Fruit fly (Drosophila melanogaster) whole organism, embryonic: Measurements from ENCODE around the gene CG3625.
A peak's percentile ranks its signal among the peaks of the same experiment; 100 is the strongest.

ENCODE experiments used
- Awh ChIP-seq: fragments of 200-800 bp; sonication (Bioruptor generic); IDR thresholded peaks from 2 replicates; pipeline ENCODE4, ENCODE4 v1.3.6; 2022; ENCODE audit warnings: missing biosample characterization, missing genetic modification characterization
- Bgb ChIP-seq: fragments of 200-800 bp; sonication (Bioruptor generic); IDR thresholded peaks from 2 replicates; pipeline ENCODE4 v1.3.6; 2022; ENCODE audit warnings: missing biosample characterization, missing genetic modification characterization; ENCODE audit not compliant: partially characterized antibody
- CG10209 ChIP-seq: fragments of 200-800 bp; sonication (Bioruptor generic); optimal IDR thresholded peaks from 3 replicates; lab custom pipeline; 2017; ENCODE audit warnings: missing biosample characterization, mild to moderate bottlenecking, missing genetic modification characterization, missing genetic modification reagents
- CG11093 ChIP-seq: fragments of 200-800 bp; sonication (Bioruptor generic); IDR thresholded peaks from 3 replicates; pipeline ENCODE4 v1.3.6; 2022; ENCODE audit warnings: missing biosample characterization, missing genetic modification characterization
- CG12071 ChIP-seq: fragments of 200-800 bp; sonication (Bioruptor generic); optimal IDR thresholded peaks from 3 replicates; lab custom pipeline; 2018; ENCODE audit warnings: missing biosample characterization, mild to moderate bottlenecking, missing genetic modification characterization
- CG12236 ChIP-seq: fragments of 200-800 bp; sonication (Bioruptor generic); optimal IDR thresholded peaks from 2 replicates; lab custom pipeline; 2016; ENCODE audit warnings: missing biosample characterization, missing genetic modification characterization
- CG15479 ChIP-seq: fragments of 200-800 bp; sonication (Bioruptor generic); optimal IDR thresholded peaks from 3 replicates; lab custom pipeline; 2019; ENCODE audit warnings: missing biosample characterization, mild to moderate bottlenecking, missing genetic modification characterization, moderate library complexity
- CG15601 ChIP-seq: fragments of 200-800 bp; sonication (Bioruptor generic); optimal IDR thresholded peaks from 3 replicates; lab custom pipeline; 2019; ENCODE audit warnings: missing biosample characterization, mild to moderate bottlenecking, missing genetic modification characterization, moderate library complexity
- CG1647 ChIP-seq: fragments of 200-800 bp; sonication (Bioruptor generic); optimal IDR thresholded peaks from 3 replicates; lab custom pipeline; 2016; ENCODE audit warnings: missing biosample characterization, missing genetic modification characterization
- CG16863 ChIP-seq: fragments of 200-800 bp; sonication (Bioruptor generic); optimal IDR thresholded peaks from 3 replicates; lab custom pipeline; 2016; ENCODE audit warnings: missing biosample characterization, missing genetic modification characterization
- CG17568 ChIP-seq: fragments of 200-800 bp; sonication (Bioruptor generic); optimal IDR thresholded peaks from 2 replicates; lab custom pipeline; 2018; ENCODE audit warnings: missing biosample characterization, mild to moderate bottlenecking, missing genetic modification characterization, moderate library complexity
- CG18599 ChIP-seq: fragments of 200-800 bp; sonication (Bioruptor generic); optimal IDR thresholded peaks from 3 replicates; lab custom pipeline; 2017; ENCODE audit warnings: missing biosample characterization, missing genetic modification characterization, mild to moderate bottlenecking, moderate library complexity, missing genetic modification reagents
- CG33557 ChIP-seq: fragments of 200-800 bp; sonication (Bioruptor generic); optimal IDR thresholded peaks from 2 replicates; lab custom pipeline; 2019; ENCODE audit warnings: missing biosample characterization, mild to moderate bottlenecking, missing genetic modification characterization, moderate library complexity
- CG4854 ChIP-seq: fragments of 200-800 bp; sonication (Bioruptor generic); optimal IDR thresholded peaks from 2 replicates; lab custom pipeline; 2016; ENCODE audit warnings: missing biosample characterization, missing genetic modification characterization, inconsistent platforms
- CG8944 ChIP-seq: fragments of 200-800 bp; sonication (Bioruptor generic); optimal IDR thresholded peaks from 3 replicates; lab custom pipeline; 2016; ENCODE audit warnings: missing biosample characterization, missing genetic modification characterization
- CG9609 ChIP-seq: fragments of 200-800 bp; sonication (Bioruptor generic); optimal IDR thresholded peaks from 3 replicates; lab custom pipeline; 2016; ENCODE audit warnings: missing biosample characterization, missing genetic modification characterization
- CG9797 ChIP-seq: fragments of 200-800 bp; sonication (Bioruptor generic); optimal IDR thresholded peaks from 3 replicates; lab custom pipeline; 2018; ENCODE audit warnings: missing biosample characterization, mild to moderate bottlenecking, missing genetic modification characterization
- CTCF ChIP-seq: fragments of 200-800 bp; sonication (Bioruptor generic); optimal IDR thresholded peaks from 2 replicates; lab custom pipeline; 2017; ENCODE audit warnings: missing biosample characterization, mild to moderate bottlenecking, missing genetic modification characterization, moderate library complexity
- CoRest ChIP-seq: fragments of 200-800 bp; sonication (Bioruptor generic); optimal IDR thresholded peaks from 3 replicates; lab custom pipeline; 2018; ENCODE audit warnings: missing biosample characterization, mild to moderate bottlenecking, missing genetic modification characterization, moderate library complexity
- CrebB ChIP-seq: fragments of 200-800 bp; sonication (Bioruptor generic); optimal IDR thresholded peaks from 3 replicates; lab custom pipeline; 2018; ENCODE audit warnings: missing biosample characterization, mild to moderate bottlenecking, missing genetic modification characterization
- D19A ChIP-seq: fragments of 200-800 bp; optimal IDR thresholded peaks from 3 replicates; lab custom pipeline; 2019; ENCODE audit warnings: missing biosample characterization, mild to moderate bottlenecking, missing genetic modification characterization, moderate library complexity
- Doc2 ChIP-seq: fragments of 200-800 bp; sonication (Bioruptor generic); IDR thresholded peaks from 2 replicates; pipeline ENCODE4 v1.3.6; 2022; ENCODE audit warnings: missing biosample characterization, missing genetic modification characterization
- H2.0 ChIP-seq: fragments of 200-800 bp; sonication (Bioruptor generic); IDR thresholded peaks from 2 replicates; pipeline ENCODE4 v1.3.6; 2022; ENCODE audit warnings: missing biosample characterization, missing genetic modification characterization
- Hmr ChIP-seq: fragments of 200-800 bp; sonication (Bioruptor generic); optimal IDR thresholded peaks from 3 replicates; lab custom pipeline; 2017; ENCODE audit warnings: mild to moderate bottlenecking, missing biosample characterization, missing genetic modification reagents, missing genetic modification characterization
- Hr39 ChIP-seq: fragments of >200 bp; optimal IDR thresholded peaks from 2 replicates; lab custom pipeline; 2017
- Hr51 ChIP-seq, 2 experiments: fragments of 200-800 bp; sonication (Bioruptor generic); optimal IDR thresholded peaks; 2 replicates in 1 of 2; 3 replicates in 1 of 2; lab custom pipeline; 2016 to 2018; ENCODE audit warnings: missing biosample characterization in 2 of 2, missing genetic modification characterization in 2 of 2, mild to moderate bottlenecking in 1 of 2, moderate library complexity in 1 of 2
- Hr78 ChIP-seq, 2 experiments: fragments of 200-800 bp in 1 of 2; fragments of >200 bp in 1 of 2; sonication (Bioruptor generic) in 1 of 2; optimal IDR thresholded peaks; 2 replicates each; lab custom pipeline; 2017 to 2019; ENCODE audit warnings: missing biosample characterization in 2 of 2, missing genetic modification characterization in 2 of 2, mild to moderate bottlenecking in 1 of 2, moderate library complexity in 1 of 2
- Hsf ChIP-seq: fragments of 200-800 bp; sonication (Bioruptor generic); optimal IDR thresholded peaks from 3 replicates; lab custom pipeline; 2016; ENCODE audit warnings: missing biosample characterization, missing genetic modification characterization
- MBD-R2 ChIP-seq: fragments of 200-800 bp; sonication (Bioruptor generic); IDR thresholded peaks from 2 replicates; pipeline ENCODE4 v1.3.6; 2022; ENCODE audit warnings: missing biosample characterization, missing genetic modification characterization
- NC2β ChIP-seq: fragments of 200-800 bp; sonication (Bioruptor generic); optimal IDR thresholded peaks from 2 replicates; lab custom pipeline; 2016; ENCODE audit warnings: missing biosample characterization, missing genetic modification characterization
- Nf-YC ChIP-seq: fragments of 200-800 bp; optimal IDR thresholded peaks from 3 replicates; lab custom pipeline; 2019; ENCODE audit warnings: missing biosample characterization, mild to moderate bottlenecking, missing genetic modification characterization, moderate library complexity
- Rfx ChIP-seq: fragments of 200-800 bp; sonication (Bioruptor generic); IDR thresholded peaks from 2 replicates; pipeline ENCODE4 v1.3.6; 2022; ENCODE audit warnings: missing biosample characterization, missing genetic modification characterization
- Sin3A ChIP-seq: fragments of >200 bp; optimal IDR thresholded peaks from 2 replicates; lab custom pipeline; 2018
- Stat92E ChIP-seq, 3 experiments: fragments of >200 bp in 2 of 3; fragments of 200-800 bp in 1 of 3; sonication (Bioruptor generic) in 1 of 3; optimal IDR thresholded peaks; 2 replicates each; lab custom pipeline; 2017 to 2019; ENCODE audit warnings: missing biosample characterization in 3 of 3, missing genetic modification characterization in 3 of 3, mild to moderate bottlenecking in 1 of 3, moderate library complexity in 1 of 3
- ap ChIP-seq: fragments of 200-800 bp; sonication (Bioruptor generic); IDR thresholded peaks from 2 replicates; pipeline ENCODE4 v1.3.6; 2022; ENCODE audit warnings: missing biosample characterization, missing genetic modification characterization
- chn ChIP-seq: fragments of 200-800 bp; sonication (Bioruptor generic); optimal IDR thresholded peaks from 2 replicates; lab custom pipeline; 2016; ENCODE audit warnings: missing biosample characterization, missing genetic modification characterization
- crc ChIP-seq: fragments of 200-800 bp; sonication (Bioruptor generic); optimal IDR thresholded peaks from 2 replicates; lab custom pipeline; 2016; ENCODE audit warnings: missing biosample characterization, missing genetic modification characterization
- eve ChIP-seq, 2 experiments: fragments of >200 bp; optimal IDR thresholded peaks; 2 replicates each; lab custom pipeline; 2017; ENCODE audit warnings: missing biosample characterization in 2 of 2, missing genetic modification characterization in 2 of 2
- fd96Cb ChIP-seq: fragments of 200-800 bp; sonication (Bioruptor generic); optimal IDR thresholded peaks from 2 replicates; lab custom pipeline; 2018; ENCODE audit warnings: missing biosample characterization, mild to moderate bottlenecking, missing genetic modification characterization, moderate library complexity
- ftz-f1 ChIP-seq: fragments of 200-800 bp; sonication (Bioruptor generic); optimal IDR thresholded peaks from 2 replicates; lab custom pipeline; 2016; ENCODE audit warnings: missing biosample characterization, missing genetic modification characterization
- grau ChIP-seq: fragments of 200-800 bp; optimal IDR thresholded peaks from 3 replicates; lab custom pipeline; 2019; ENCODE audit warnings: missing biosample characterization, mild to moderate bottlenecking, missing genetic modification characterization, moderate library complexity
- h ChIP-seq: fragments of >200 bp; optimal IDR thresholded peaks from 2 replicates; lab custom pipeline; 2017
- ind ChIP-seq: fragments of 200-800 bp; sonication (Bioruptor generic); optimal IDR thresholded peaks from 3 replicates; lab custom pipeline; 2016; ENCODE audit warnings: missing biosample characterization, missing genetic modification characterization
- kni ChIP-seq: fragments of 200-800 bp; sonication (Bioruptor generic); optimal IDR thresholded peaks from 3 replicates; lab custom pipeline; 2017; ENCODE audit warnings: mild to moderate bottlenecking, missing biosample characterization, missing genetic modification reagents, missing genetic modification characterization
- onecut ChIP-seq: fragments of 200-800 bp; sonication (Bioruptor generic); IDR thresholded peaks from 2 replicates; pipeline ENCODE4 v1.3.6; 2022; ENCODE audit warnings: missing biosample characterization, missing genetic modification characterization
- pum ChIP-seq: fragments of 200-800 bp; sonication (Bioruptor generic); optimal IDR thresholded peaks from 2 replicates; lab custom pipeline; 2016; ENCODE audit warnings: missing biosample characterization, missing genetic modification characterization
- salm ChIP-seq: fragments of 200-800 bp; sonication (Bioruptor generic); optimal IDR thresholded peaks from 2 replicates; lab custom pipeline; 2018; ENCODE audit warnings: missing biosample characterization, mild to moderate bottlenecking, missing genetic modification characterization
- slbo ChIP-seq: fragments of 200-800 bp; sonication (Bioruptor generic); IDR thresholded peaks from 2 replicates; pipeline ENCODE4 v1.3.6; 2022; ENCODE audit warnings: missing biosample characterization, missing genetic modification characterization
- sqz ChIP-seq: fragments of 200-800 bp; sonication (Bioruptor generic); optimal IDR thresholded peaks from 3 replicates; lab custom pipeline; 2018; ENCODE audit warnings: missing biosample characterization, mild to moderate bottlenecking, missing genetic modification characterization
- tll ChIP-seq, 2 experiments: fragments of 200-800 bp in 1 of 2; fragments of >200 bp in 1 of 2; sonication (Bioruptor generic) in 1 of 2; optimal IDR thresholded peaks; 2 replicates each; lab custom pipeline; 2017 to 2019; ENCODE audit warnings: missing biosample characterization in 2 of 2, missing genetic modification characterization in 2 of 2, mild to moderate bottlenecking in 1 of 2, moderate library complexity in 1 of 2
- twi ChIP-seq: fragments of 200-800 bp; optimal IDR thresholded peaks from 2 replicates; lab custom pipeline; 2019; ENCODE audit warnings: missing biosample characterization, mild to moderate bottlenecking, missing genetic modification characterization, moderate library complexity
- zfh2 ChIP-seq: fragments of 200-800 bp; sonication (Bioruptor generic); optimal IDR thresholded peaks from 2 replicates; lab custom pipeline; 2016; ENCODE audit warnings: missing biosample characterization, missing genetic modification characterization

Gene CG3625

dm6 chr2L:305646-306045, 14.1 kb upstream of the CG3625 start, which contains the start of gene Plc21C (continued):
- peak; percentile 69 for TF ChIP-seq CoRest
- TF ChIP-seq CG12071 (GFP tag; lab: Kevin White, UChicago) = no peak
- no peak for TF ChIP-seq H2.0 (GFP tag; lab: Robert Waterston, UW)
- peak; percentile 71 for TF ChIP-seq Nf-YC
- peak; percentile 56 for TF ChIP-seq CG18599
- TF ChIP-seq Doc2 = no peak
- no peak for TF ChIP-seq sqz
- TF ChIP-seq CG4854 = peak; percentile 71
- TF ChIP-seq tll (GFP tag; optimal IDR thresholded peaks at IDR 0.05; lab: Kevin White, UChicago) = no peak
- TF ChIP-seq crc (GFP tag; lab: Kevin White, UChicago) = peak; percentile 4
- TF ChIP-seq CG33557 = no peak
- peak; percentile 14 for TF ChIP-seq salm (tag; lab: Kevin White, UChicago)
- peak; percentile 17 for TF ChIP-seq CG17568 (GFP tag; lab: Kevin White, UChicago)
- TF ChIP-seq h = no peak
- peak; percentile 58 for TF ChIP-seq grau (tag; lab: Kevin White, UChicago)
- TF ChIP-seq fd96Cb = no peak
- TF ChIP-seq Hr39 (lab: Kevin White, UChicago) = no peak
- TF ChIP-seq Hr78 (GFP tag; optimal IDR thresholded peaks at IDR 0.05; lab: Kevin White, UChicago) = no peak
- peak; percentile 32 for TF ChIP-seq twi (tag; lab: Kevin White, UChicago)
- TF ChIP-seq CG8944 (GFP tag; lab: Kevin White, UChicago) = peak; percentile 42
- peak; percentile 6 for TF ChIP-seq D19A (tag; lab: Kevin White, UChicago)
- peak; percentile 16 for TF ChIP-seq ftz-f1
- TF ChIP-seq CG9797 = peak; percentile 89
- TF ChIP-seq CTCF (GFP tag; lab: Kevin White, UChicago) = peak; percentile 52
- peak; percentile 50 for TF ChIP-seq CG1647 (GFP tag; lab: Kevin White, UChicago)
- peak; percentile 20 for TF ChIP-seq pum
- peak; percentile 43; the same call in 1 of the 2 replicates for TF ChIP-seq Bgb (GFP tag; lab: Robert Waterston, UW)
- TF ChIP-seq NC2β (GFP tag; lab: Kevin White, UChicago) = peak; percentile 67
- TF ChIP-seq CrebB = no peak
- peak; percentile 33 for TF ChIP-seq zfh2
- TF ChIP-seq CG10209 (GFP tag; lab: Kevin White, UChicago) = peak; percentile 11
- TF ChIP-seq Sin3A (lab: Kevin White, UChicago) = peak; percentile 97
- TF ChIP-seq CG11093 (GFP tag; lab: Robert Waterston, UW) = no peak
- TF ChIP-seq Stat92E (GFP tag; optimal IDR thresholded peaks at IDR 0.05; lab: Kevin White, UChicago) = peak in 1 of 3 experiments; percentile 62
- TF ChIP-seq ap (GFP tag; lab: Robert Waterston, UW) = no peak
- TF ChIP-seq eve (GFP tag; optimal IDR thresholded peaks at IDR 0.05; lab: Kevin White, UChicago) = no peak
- TF ChIP-seq CG15479 (GFP tag; lab: Kevin White, UChicago) = no peak
- peak; percentile 63 for TF ChIP-seq Hsf (GFP tag; lab: Kevin White, UChicago)
- TF ChIP-seq ind (GFP tag; lab: Kevin White, UChicago) = peak; percentile 38
- peak; percentile 18 for TF ChIP-seq CG16863 (GFP tag; lab: Kevin White, UChicago)
- peak; percentile 63; the same call in 1 of the 2 replicates for TF ChIP-seq Rfx (GFP tag; lab: Robert Waterston, UW)
- peak; percentile 62 for TF ChIP-seq slbo (GFP tag; lab: Robert Waterston, UW)
- no peak for TF ChIP-seq onecut (GFP tag; lab: Robert Waterston, UW)
- no peak for TF ChIP-seq CG12236
- TF ChIP-seq Awh (GFP tag; lab: Robert Waterston, UW) = no peak
- TF ChIP-seq CG9609 (GFP tag; lab: Kevin White, UChicago) = peak; percentile 28
- peak; percentile 28 to 64 for TF ChIP-seq Hr51 (GFP tag; optimal IDR thresholded peaks at IDR 0.05; lab: Kevin White, UChicago)
- TF ChIP-seq MBD-R2 (GFP tag; lab: Robert Waterston, UW) = peak; percentile 64
- TF ChIP-seq CG15601 (tag; lab: Kevin White, UChicago) = peak; percentile 60
- peak; percentile 72 for TF ChIP-seq Hmr (GFP tag; lab: Kevin White, UChicago)
- peak; percentile 46 for TF ChIP-seq chn (GFP tag; lab: Kevin White, UChicago)
- TF ChIP-seq kni (GFP tag; lab: Kevin White, UChicago) = peak; percentile 10
